Worm (Caenorhabditis elegans) whole organism, L1 larva: ENCODE data around the gene srbc-68.

Source experiments
- fkh-10 ChIP-seq: sonication (generic microtip); optimal IDR thresholded peaks from 2 replicates; lab custom pipeline; 2017; ENCODE audit warnings: missing biosample characterization, missing genetic modification reagents, missing genetic modification characterization
- mab-9 ChIP-seq: fragments of 200-800 bp; sonication (Bioruptor generic); IDR thresholded peaks from 2 replicates; pipeline ENCODE4 v1.3.6; 2022; ENCODE audit warnings: missing genetic modification reagents, missing genetic modification characterization, missing compliant biosample characterization
- nhr-12 ChIP-seq: sonication (generic microtip); optimal IDR thresholded peaks from 2 replicates; lab custom pipeline; 2017; ENCODE audit warnings: missing biosample characterization, missing genetic modification characterization
- snpc-4 ChIP-seq: fragments of 150-350 bp; optimal IDR thresholded peaks from 2 replicates; lab custom pipeline; 2014; ENCODE audit warnings: missing biosample characterization, missing genetic modification characterization
- tbx-2 ChIP-seq: sonication (generic microtip); optimal IDR thresholded peaks from 2 replicates; lab custom pipeline; 2016; ENCODE audit warnings: missing genetic modification characterization, missing compliant biosample characterization
- unc-62 ChIP-seq: fragments of 150-350 bp; optimal IDR thresholded peaks from 2 replicates; lab custom pipeline; 2014; ENCODE audit warnings: missing biosample characterization, missing genetic modification reagents, missing genetic modification characterization

ce11 chrV:3557422-3557821 lies 11.0 kb upstream of the srbc-68 start, which contains the start of gene grl-31:
- no peak for TF ChIP-seq snpc-4 (tag; lab: Kevin White, UChicago)
- no peak for TF ChIP-seq tbx-2 (tag; lab: Kevin White, UChicago)
- TF ChIP-seq mab-9 (GFP tag; lab: Robert Waterston, UW), result no peak
- no peak for TF ChIP-seq unc-62
- no peak for TF ChIP-seq nhr-12 (tag; lab: Kevin White, UChicago)
- no peak for TF ChIP-seq fkh-10 (GFP tag; lab: Kevin White, UChicago)
